Worm (Caenorhabditis elegans) whole organism, L4/young adult: ENCODE data around the gene C25D7.16.

ENCODE experiments used
- W03F9.2 ChIP-seq: fragments of 150-350 bp; optimal IDR thresholded peaks from 2 replicates; lab custom pipeline; 2014; ENCODE audit warnings: missing biosample characterization, missing genetic modification characterization
- dao-5 ChIP-seq: sonication (generic microtip); optimal IDR thresholded peaks from 2 replicates; lab custom pipeline; 2016; ENCODE audit warnings: missing genotype, missing genetic modification characterization, moderate library complexity, missing compliant biosample characterization
- him-1 ChIP-seq: sonication (generic microtip); optimal IDR thresholded peaks from 2 replicates; lab custom pipeline; 2016; ENCODE audit warnings: missing genotype, missing genetic modification reagents, missing genetic modification characterization, missing compliant biosample characterization

The C25D7.16 gene

DNA sequence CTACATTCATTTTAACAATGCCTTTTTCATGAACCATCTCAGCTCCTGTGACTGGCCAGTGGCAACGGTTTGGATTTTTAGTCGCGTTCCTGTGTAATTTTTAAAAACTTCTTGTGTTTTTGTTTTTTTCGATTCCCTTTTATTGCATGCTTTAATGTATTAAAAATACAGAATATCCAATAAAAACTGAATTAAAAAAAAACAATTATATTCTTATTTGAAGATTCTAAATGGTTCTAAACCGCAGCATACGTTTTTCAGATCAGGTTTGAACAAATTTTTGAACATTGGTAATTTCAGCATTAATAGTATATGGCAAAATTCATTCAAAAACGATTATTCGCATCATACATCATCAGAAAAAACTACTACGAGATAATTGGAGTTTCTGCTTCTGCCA is 12.4 kb downstream of the C25D7.16 start, which contains the start of gene dnj-3:
Gene dnj-3, plus strand, starts transcription at position 301 of the 400 bp plus-strand sequence.
- TF ChIP-seq dao-5 (no peak), him-1 (tag; lab: Kevin White, UChicago) (no peak), W03F9.2 (tag; lab: Kevin White, UChicago) (no peak)

DNA sequence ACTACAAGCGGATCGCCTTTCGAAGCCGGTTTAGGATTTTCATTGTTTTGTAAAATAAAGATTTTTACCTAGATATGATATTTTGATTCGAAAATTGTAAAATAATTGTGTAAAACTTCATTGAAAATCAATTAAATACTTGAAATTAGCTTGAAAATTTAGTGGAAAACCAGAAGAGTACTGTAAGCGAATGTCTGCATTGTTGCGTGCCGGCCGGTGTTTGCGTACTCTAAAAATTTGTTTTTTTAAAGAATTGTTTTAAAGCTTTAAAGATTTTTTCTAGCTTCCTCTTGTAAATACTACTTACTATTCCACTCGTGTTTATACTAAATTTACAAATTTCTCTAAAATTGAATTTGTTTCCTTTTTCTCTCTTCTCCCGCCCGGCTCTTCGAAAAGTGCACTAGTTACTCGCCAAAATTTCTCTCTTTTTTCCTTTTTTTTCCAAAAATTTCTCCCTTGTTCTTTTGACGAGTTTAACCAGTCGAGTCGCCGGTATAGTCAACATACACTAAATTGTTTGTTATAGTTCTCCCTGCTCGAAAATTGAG is 13.5 kb downstream of the C25D7.16 start:
- no peak for TF ChIP-seq W03F9.2 (tag; lab: Kevin White, UChicago)
- no peak for TF ChIP-seq him-1 (tag; lab: Kevin White, UChicago)

DNA sequence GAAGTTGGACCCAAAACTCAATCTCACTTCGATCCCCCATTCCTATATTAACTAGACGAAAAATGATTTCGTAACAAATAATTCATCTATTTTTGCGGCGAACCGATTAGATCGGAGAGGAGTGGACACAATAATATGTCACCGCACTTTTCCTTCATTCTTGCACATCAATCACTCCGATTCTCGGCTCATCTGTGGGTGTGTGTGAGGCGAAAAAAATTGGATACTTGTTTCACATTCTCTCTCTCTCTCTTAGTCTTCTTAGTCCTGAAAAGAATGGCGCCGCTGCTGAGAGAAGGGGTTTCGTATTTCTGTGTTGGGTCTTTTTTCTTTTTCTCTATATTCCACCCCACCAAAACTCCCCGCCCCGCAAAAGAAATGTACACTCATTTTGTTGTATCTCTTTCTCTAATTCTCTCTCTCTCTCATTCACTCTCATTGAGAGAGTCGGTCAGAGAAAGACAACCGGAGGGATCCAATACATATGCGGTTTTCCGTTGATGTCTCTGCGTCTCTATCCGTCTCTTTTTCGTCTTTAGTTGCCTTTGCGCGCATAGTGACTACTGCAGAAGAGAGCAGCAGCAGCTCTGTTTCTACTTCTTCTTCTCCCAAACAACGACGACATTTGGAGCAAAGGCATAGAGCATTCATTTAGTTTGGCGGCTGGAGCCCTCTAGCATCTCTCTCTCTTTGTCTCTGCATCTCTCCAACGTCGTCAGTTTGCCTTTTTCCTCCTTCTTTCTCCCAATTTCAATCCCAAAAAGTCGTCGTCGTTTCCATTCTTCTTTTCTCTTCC is 15.2 kb downstream of the C25D7.16 start, which contains the start of gene unc-76:
Gene unc-76, plus strand, starts transcription at position 746 of the 796 bp plus-strand sequence.
- TF ChIP-seq W03F9.2 (tag; lab: Kevin White, UChicago) (no peak), him-1 (tag; lab: Kevin White, UChicago) (peak; percentile 68), dao-5 (no peak)

DNA sequence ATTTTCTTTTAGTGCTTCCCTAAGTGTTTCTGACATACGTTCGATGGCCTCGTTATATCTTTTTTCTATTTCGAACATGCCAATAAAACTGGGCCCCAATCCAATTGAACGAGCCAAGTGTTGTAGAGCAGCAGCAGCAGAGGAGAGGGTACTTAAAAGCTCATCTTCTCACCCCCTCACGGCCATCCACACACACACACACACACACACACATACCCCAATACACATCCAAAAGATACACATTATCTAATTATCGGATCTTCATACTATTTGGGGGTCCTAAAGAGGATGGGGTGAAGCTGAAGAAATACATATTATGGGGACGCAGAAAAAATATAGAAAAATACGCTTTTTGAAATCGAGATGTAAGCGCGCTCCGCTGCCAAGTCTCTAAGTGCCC is 16.8 kb downstream of the C25D7.16 start:
- TF ChIP-seq him-1 (tag; lab: Kevin White, UChicago) = no peak
- no peak for TF ChIP-seq dao-5
- no peak for TF ChIP-seq W03F9.2 (tag; lab: Kevin White, UChicago)

DNA sequence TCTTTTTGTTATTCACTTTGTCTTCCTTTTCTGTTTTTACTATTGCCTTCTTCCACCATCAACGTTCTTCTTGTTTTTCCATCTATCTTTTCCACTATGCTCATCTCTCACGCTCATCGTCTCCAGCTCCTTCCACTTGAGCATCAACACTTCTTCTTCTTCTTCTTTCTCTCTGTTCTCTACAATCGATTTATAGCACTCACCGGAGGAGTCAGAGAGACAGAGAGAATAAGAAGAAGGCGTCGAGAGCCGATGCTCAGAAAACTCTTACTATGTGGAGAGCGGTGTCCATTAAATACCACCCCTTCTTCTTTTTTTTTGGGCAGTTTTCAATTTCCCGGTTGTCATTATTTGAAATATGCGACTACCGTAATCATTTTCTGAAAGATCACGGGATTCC is 18.9 kb downstream of the C25D7.16 start:
- TF ChIP-seq him-1 (tag; lab: Kevin White, UChicago) = peak; percentile 3
- no peak for TF ChIP-seq dao-5

DNA sequence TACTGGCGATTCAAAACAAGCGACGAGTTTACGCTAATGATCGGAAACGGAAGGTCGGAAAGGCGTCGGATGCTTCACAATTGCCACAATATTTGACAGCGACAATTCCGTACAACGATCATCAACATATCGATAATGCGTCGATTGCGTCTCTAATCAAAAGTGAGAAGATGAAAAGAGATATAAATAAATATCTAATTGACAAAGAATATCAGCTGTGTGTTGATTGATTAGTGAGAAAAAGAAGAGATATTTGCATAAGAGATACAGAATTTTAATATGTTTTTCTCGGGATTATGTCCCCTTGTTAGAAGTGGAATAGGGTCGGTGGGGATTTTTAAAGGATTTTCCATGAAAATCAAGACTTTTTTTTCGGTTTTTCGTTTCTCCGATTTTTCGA is 22.6 kb downstream of the C25D7.16 start:
- TF ChIP-seq dao-5 (no peak), him-1 (tag; lab: Kevin White, UChicago) (no peak), W03F9.2 (tag; lab: Kevin White, UChicago) (no peak)

DNA sequence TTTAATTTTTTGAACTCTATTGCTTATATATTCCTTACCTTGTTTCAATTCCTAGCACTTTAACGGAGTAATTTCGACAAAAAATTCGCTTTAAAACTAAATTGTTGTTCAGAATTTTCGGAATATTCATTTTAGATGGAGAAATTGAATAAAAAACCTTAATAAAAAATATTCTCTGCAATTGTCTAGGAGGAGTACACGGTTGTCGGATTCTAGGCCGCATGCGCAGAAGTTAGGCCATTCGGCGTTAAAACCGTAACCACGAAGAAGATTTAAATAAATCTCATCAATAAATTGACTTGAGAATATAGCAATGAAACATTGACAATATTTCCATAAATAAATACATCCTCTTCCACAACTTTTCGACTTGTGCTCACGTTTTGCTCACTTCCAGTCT is 26.3 kb downstream of the C25D7.16 start, which contains the start of the genes C01G10.10 and C01G10.9:
Gene C01G10.10, minus strand, starts transcription at position 151 of the 400 bp plus-strand sequence.
Gene C01G10.9, plus strand, starts transcription at position 240 of the 400 bp plus-strand sequence.
- peak; percentile 61 for TF ChIP-seq him-1 (tag; lab: Kevin White, UChicago)
- no peak for TF ChIP-seq dao-5
- peak; percentile 72 for TF ChIP-seq W03F9.2 (tag; lab: Kevin White, UChicago)

DNA sequence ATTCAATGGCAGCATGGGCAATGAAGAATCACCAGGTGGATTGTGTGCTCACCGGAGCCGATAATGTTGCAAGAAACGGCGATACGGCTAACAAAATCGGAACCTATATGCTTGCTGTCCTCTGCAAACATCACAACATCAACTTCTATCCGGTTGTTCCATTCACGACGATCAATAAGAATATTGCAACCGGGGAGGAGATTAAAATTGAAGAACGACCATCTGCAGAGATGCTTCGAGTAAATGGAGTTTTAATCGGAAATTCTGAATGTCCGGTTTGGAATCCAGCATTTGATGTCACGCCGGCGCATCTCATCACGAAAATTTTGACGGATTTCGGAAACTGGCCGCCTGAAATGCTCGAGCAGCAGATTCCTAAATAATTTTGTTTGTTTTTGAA is 27.7 kb downstream of the C25D7.16 start:
- no peak for TF ChIP-seq W03F9.2 (tag; lab: Kevin White, UChicago)
- no peak for TF ChIP-seq dao-5
- TF ChIP-seq him-1 (tag; lab: Kevin White, UChicago) = no peak

DNA sequence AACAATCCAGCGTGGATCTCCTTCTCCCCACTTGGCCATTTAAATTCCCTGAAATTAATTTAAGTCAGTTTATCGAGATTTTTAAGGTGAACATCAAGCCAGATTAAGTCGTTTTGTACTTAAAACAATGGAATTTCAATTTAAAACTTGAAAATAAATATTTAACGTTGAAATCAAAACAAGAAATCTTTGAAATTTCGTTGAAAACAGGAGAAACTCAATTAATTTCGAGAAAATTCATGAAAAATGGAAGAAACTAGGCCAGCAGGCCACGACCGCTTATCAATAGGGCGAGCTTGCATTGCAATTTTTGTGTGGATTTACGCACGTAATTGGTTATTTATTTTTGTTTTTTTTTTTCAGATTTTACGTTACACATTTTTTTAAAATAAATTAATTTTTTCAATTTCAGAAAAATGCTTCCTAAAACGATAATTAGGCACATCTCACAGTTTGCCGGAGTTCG is 29.4 kb downstream of the C25D7.16 start, which contains the start of the genes ahsa-1 and C01G10.7:
Gene ahsa-1, minus strand, starts transcription at position 51 of the 466 bp plus-strand sequence.
Gene C01G10.7, plus strand, starts transcription at position 413 of the 466 bp plus-strand sequence.
- TF ChIP-seq him-1 (tag; lab: Kevin White, UChicago) (peak; percentile 88), W03F9.2 (tag; lab: Kevin White, UChicago) (peak; percentile 96), dao-5 (no peak)

DNA sequence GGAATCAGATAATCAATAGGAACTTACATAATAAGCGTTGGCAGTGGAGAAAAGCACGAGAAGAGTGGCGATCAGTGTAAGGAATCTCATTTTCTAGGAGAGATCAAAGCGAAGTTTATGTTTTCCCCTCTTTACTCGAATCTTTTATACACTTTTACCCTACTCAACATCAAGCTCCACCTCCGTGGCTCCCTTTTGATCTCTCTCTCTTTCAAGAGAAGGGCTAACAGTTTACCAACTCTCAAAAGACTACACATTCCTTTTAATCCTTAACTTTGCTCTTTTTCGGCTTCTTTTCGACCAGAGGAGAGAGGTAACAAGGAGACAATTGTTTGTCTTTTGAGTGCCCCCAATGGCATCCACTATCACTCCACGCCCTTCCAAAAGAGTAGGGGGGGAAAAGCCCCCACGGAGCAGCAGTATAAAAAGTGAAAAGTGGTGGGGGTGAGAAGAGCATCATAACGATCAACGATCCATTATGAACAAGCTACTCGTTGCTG is 31.3 kb downstream of the C25D7.16 start, which contains the start of the genes C01G10.15 and C01G10.6:
Gene C01G10.15, minus strand, starts transcription at position 101 of the 500 bp plus-strand sequence.
Gene C01G10.6, plus strand, starts transcription at position 450 of the 500 bp plus-strand sequence.
- TF ChIP-seq him-1 (tag; lab: Kevin White, UChicago) = no peak
- TF ChIP-seq dao-5 = no peak
- TF ChIP-seq W03F9.2 (tag; lab: Kevin White, UChicago) = no peak

DNA sequence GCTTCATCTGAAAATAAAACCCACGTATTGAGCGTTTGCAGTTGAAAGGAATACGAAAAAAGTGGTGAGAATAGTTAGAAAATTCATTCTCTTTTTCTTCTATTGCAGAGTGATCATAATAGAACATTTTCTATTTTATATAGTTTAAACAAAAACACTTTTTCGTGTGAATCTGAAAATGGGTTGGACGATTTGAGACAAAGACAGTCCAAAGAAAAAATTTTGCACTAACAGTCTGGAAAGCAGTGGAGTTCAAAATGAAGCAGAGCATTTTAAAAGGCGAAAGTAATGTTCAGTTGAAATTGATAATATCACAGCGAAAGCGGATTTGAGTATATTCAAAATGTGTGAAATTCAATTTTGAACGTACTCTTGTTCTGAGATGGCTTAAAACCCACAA is 32.6 kb downstream of the C25D7.16 start, which contains the start of gene C01G10.18:
Gene C01G10.18, minus strand, starts transcription at position 101 of the 400 bp plus-strand sequence.
- TF ChIP-seq dao-5 = no peak
- TF ChIP-seq W03F9.2 (tag; lab: Kevin White, UChicago) = no peak
- TF ChIP-seq him-1 (tag; lab: Kevin White, UChicago) = no peak

DNA sequence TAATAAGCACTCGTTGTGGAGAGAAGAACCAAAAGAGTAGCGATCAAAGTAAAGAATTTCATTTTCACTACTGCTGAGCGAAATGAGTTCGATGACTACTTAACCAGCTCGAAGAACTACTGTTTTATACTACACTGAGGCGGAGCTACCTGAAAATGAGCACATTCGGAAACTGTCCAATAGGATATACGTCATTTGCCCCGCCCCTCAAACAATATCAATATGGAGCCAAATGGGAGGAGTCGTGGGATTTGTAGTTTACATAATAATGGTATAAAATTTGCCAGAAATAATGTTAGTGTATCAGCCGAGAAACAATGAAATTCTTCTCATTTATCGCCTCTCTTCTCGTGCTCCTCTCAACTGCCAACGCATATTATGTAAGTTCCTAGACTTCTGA is 33.5 kb downstream of the C25D7.16 start, which contains the start of the genes C01G10.5 and C01G10.4:
Gene C01G10.5, minus strand, starts transcription at position 101 of the 400 bp plus-strand sequence.
Gene C01G10.4, plus strand, starts transcription at position 303 of the 400 bp plus-strand sequence.
- TF ChIP-seq him-1 (tag; lab: Kevin White, UChicago) (no peak), W03F9.2 (tag; lab: Kevin White, UChicago) (no peak), dao-5 (no peak)

DNA sequence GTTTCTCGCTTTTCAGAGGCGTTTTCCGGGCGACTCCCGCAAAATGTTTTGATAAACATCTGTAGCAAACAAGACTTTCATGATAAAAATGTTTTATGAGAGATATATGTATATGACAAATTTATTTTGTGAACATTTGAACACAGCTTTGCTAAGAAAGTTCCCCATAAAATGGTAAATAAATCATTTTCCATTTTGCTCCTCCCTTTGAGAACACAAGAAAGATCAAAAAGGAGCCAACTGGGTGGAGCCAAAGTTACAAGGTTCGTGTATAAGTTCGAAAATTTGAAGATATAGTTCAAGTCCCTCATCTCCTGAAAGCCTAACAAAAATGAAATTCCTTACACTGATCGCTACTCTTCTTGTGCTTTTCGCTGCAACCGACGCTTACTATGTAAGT is 34.5 kb downstream of the C25D7.16 start, which contains the start of gene C01G10.17:
Gene C01G10.17, plus strand, starts transcription at position 301 of the 400 bp plus-strand sequence.
- TF ChIP-seq W03F9.2 (tag; lab: Kevin White, UChicago) = no peak
- TF ChIP-seq dao-5 = no peak
- TF ChIP-seq him-1 (tag; lab: Kevin White, UChicago) = no peak
